Fruit fly (Drosophila melanogaster) whole organism, wandering third instar larva: ENCODE measurements around the gene NKCC.
A peak's percentile ranks its signal among the peaks of the same experiment; 100 is the strongest.

Source experiments
- Abd-B ChIP-seq: fragments of >200 bp; optimal IDR thresholded peaks from 2 replicates; lab custom pipeline; 2017; ENCODE audit warnings: missing biosample characterization, missing genetic modification characterization
- CG32264 ChIP-seq: fragments of 200-800 bp; sonication (Bioruptor generic); optimal IDR thresholded peaks from 2 replicates; lab custom pipeline; 2016; ENCODE audit warnings: missing biosample characterization, missing genetic modification characterization
- CG9705 ChIP-seq: fragments of 200-800 bp; sonication (Bioruptor generic); optimal IDR thresholded peaks from 2 replicates; lab custom pipeline; 2018; ENCODE audit warnings: missing biosample characterization, mild to moderate bottlenecking, missing genetic modification characterization
- CrebA ChIP-seq: fragments of 200-800 bp; sonication (Bioruptor generic); optimal IDR thresholded peaks from 2 replicates; lab custom pipeline; 2016; ENCODE audit warnings: missing biosample characterization, mild to moderate bottlenecking, missing genetic modification characterization, borderline replicate concordance
- Dfd ChIP-seq: fragments of >200 bp; optimal IDR thresholded peaks from 2 replicates; lab custom pipeline; 2017; ENCODE audit warnings: missing biosample characterization, missing genetic modification characterization
- Dif ChIP-seq: fragments of 200-275, 200-300 bp; sonication (Bioruptor generic); optimal IDR thresholded peaks from 2 replicates; lab custom pipeline; 2018; ENCODE audit warnings: missing biosample characterization, missing genetic modification characterization; ENCODE audit not compliant: partially characterized antibody
- GATAd ChIP-seq: sonication (Bioruptor generic); optimal IDR thresholded peaks from 2 replicates; lab custom pipeline; 2016; ENCODE audit warnings: missing biosample characterization, missing genetic modification characterization
- HLH106 ChIP-seq: fragments of 200-800 bp; optimal IDR thresholded peaks from 3 replicates; lab custom pipeline; 2019; ENCODE audit warnings: missing biosample characterization, mild to moderate bottlenecking, missing genetic modification characterization, moderate library complexity
- Hnf4 ChIP-seq: fragments of 200-800 bp; sonication (Bioruptor generic); optimal IDR thresholded peaks from 2 replicates; lab custom pipeline; 2016; ENCODE audit warnings: missing biosample characterization, mild to moderate bottlenecking, missing genetic modification characterization
- Hr78 ChIP-seq: fragments of >200 bp; optimal IDR thresholded peaks from 2 replicates; lab custom pipeline; 2017; ENCODE audit warnings: missing biosample characterization, missing genetic modification characterization
- Hr83 ChIP-seq: fragments of 200-300 bp; sonication (Bioruptor generic); optimal IDR thresholded peaks from 2 replicates; lab custom pipeline; 2016; ENCODE audit warnings: missing biosample characterization, mild to moderate bottlenecking, missing genetic modification characterization, moderate library complexity; ENCODE audit not compliant: poor library complexity, severe bottlenecking
- Jra ChIP-seq: sonication (Bioruptor generic); optimal IDR thresholded peaks from 2 replicates; lab custom pipeline; 2016; ENCODE audit warnings: missing biosample characterization, missing genetic modification characterization
- Mio ChIP-seq: sonication (Bioruptor generic); optimal IDR thresholded peaks from 2 replicates; lab custom pipeline; 2016; ENCODE audit warnings: missing biosample characterization, missing genetic modification characterization
- Myc ChIP-seq: fragments of >200 bp; optimal IDR thresholded peaks from 2 replicates; lab custom pipeline; 2017
- N ChIP-seq: fragments of >200 bp; optimal IDR thresholded peaks from 2 replicates; lab custom pipeline; 2018; ENCODE audit warnings: missing biosample characterization, missing external identifiers, missing genetic modification characterization
- OdsH ChIP-seq: fragments of 200-800 bp; sonication (Bioruptor generic); optimal IDR thresholded peaks from 2 replicates; lab custom pipeline; 2016; ENCODE audit warnings: missing biosample characterization, mild to moderate bottlenecking, missing genetic modification characterization
- Rel ChIP-seq, 2 experiments: fragments of 200-800 bp; sonication (Bioruptor generic) in 1 of 2; optimal IDR thresholded peaks; 2 replicates in 1 of 2; 3 replicates in 1 of 2; lab custom pipeline; 2016 to 2019; ENCODE audit warnings: mild to moderate bottlenecking in 2 of 2, missing biosample characterization in 2 of 2, missing genetic modification characterization in 2 of 2, moderate library complexity in 1 of 2
- Sp1 ChIP-seq: fragments of 200-800 bp; sonication (Bioruptor generic); optimal IDR thresholded peaks from 3 replicates; lab custom pipeline; 2019; ENCODE audit warnings: missing biosample characterization, mild to moderate bottlenecking, missing genetic modification characterization, moderate library complexity
- Vsx2 ChIP-seq: fragments of 200-300, 225-300 bp; sonication (Bioruptor generic); optimal IDR thresholded peaks from 2 replicates; lab custom pipeline; 2018; ENCODE audit warnings: missing biosample characterization, missing genetic modification characterization; ENCODE audit not compliant: partially characterized antibody
- br ChIP-seq: fragments of 200-800 bp; sonication (Bioruptor generic); optimal IDR thresholded peaks from 2 replicates; lab custom pipeline; 2016; ENCODE audit warnings: missing biosample characterization, missing genetic modification characterization
- brk ChIP-seq: fragments of 200-800 bp; sonication (Bioruptor generic); optimal IDR thresholded peaks from 2 replicates; lab custom pipeline; 2016; ENCODE audit warnings: missing biosample characterization, mild to moderate bottlenecking, missing genetic modification characterization
- dl ChIP-seq, 2 experiments: fragments of 175-275, 200-275 bp in 1 of 2; fragments of 200-275 bp in 1 of 2; sonication (Bioruptor generic); optimal IDR thresholded peaks; lab custom pipeline; 2018; ENCODE audit warnings: mild to moderate bottlenecking in 2 of 2, missing biosample characterization in 2 of 2, missing genetic modification characterization in 2 of 2, moderate library complexity in 2 of 2; ENCODE audit not compliant: partially characterized antibody in 2 of 2, insufficient read depth in 1 of 2
- dmrt93B ChIP-seq: fragments of 200-800 bp; sonication (Bioruptor generic); optimal IDR thresholded peaks from 2 replicates; lab custom pipeline; 2018; ENCODE audit warnings: missing biosample characterization, mild to moderate bottlenecking, missing genetic modification characterization
- dsf ChIP-seq: sonication (Bioruptor generic); optimal IDR thresholded peaks from 2 replicates; lab custom pipeline; 2016; ENCODE audit warnings: missing biosample characterization, missing genetic modification characterization, borderline replicate concordance
- ey ChIP-seq: fragments of 200-800 bp; sonication (Bioruptor generic); optimal IDR thresholded peaks from 2 replicates; lab custom pipeline; 2016; ENCODE audit warnings: missing biosample characterization, missing genetic modification characterization
- foxo ChIP-seq, 2 experiments: fragments of 200-800 bp; sonication (Bioruptor generic); optimal IDR thresholded peaks; 2 replicates in 1 of 2; 3 replicates in 1 of 2; lab custom pipeline; 2016 to 2017; ENCODE audit warnings: missing biosample characterization in 2 of 2, missing genetic modification characterization in 2 of 2
- fru ChIP-seq: fragments of 200-800 bp; sonication (Bioruptor generic); optimal IDR thresholded peaks from 3 replicates; lab custom pipeline; 2016; ENCODE audit warnings: missing biosample characterization, mild to moderate bottlenecking, missing genetic modification characterization
- h ChIP-seq: fragments of 200-800 bp; sonication (Bioruptor generic); optimal IDR thresholded peaks from 3 replicates; lab custom pipeline; 2016; ENCODE audit warnings: missing biosample characterization, mild to moderate bottlenecking, missing genetic modification characterization
- jim ChIP-seq: fragments of 175-275, 200-325 bp; sonication (Bioruptor generic); optimal IDR thresholded peaks from 2 replicates; lab custom pipeline; 2016; ENCODE audit warnings: missing biosample characterization, mild to moderate bottlenecking, missing genetic modification characterization
- lola ChIP-seq: fragments of >200 bp; optimal IDR thresholded peaks from 2 replicates; lab custom pipeline; 2017; ENCODE audit warnings: missing biosample characterization, missing genetic modification characterization
- pan ChIP-seq: fragments of >200 bp; optimal IDR thresholded peaks from 2 replicates; lab custom pipeline; 2017
- psq ChIP-seq: fragments of 200-800 bp; sonication (Bioruptor generic); optimal IDR thresholded peaks from 3 replicates; lab custom pipeline; 2017; ENCODE audit warnings: missing biosample characterization, mild to moderate bottlenecking, missing genetic modification characterization, moderate library complexity
- rgr ChIP-seq: fragments of 200-800 bp; sonication (Bioruptor generic); optimal IDR thresholded peaks from 3 replicates; lab custom pipeline; 2016; ENCODE audit warnings: missing biosample characterization, mild to moderate bottlenecking, missing genetic modification characterization
- sage ChIP-seq: fragments of 200-800 bp; sonication (Bioruptor generic); optimal IDR thresholded peaks from 2 replicates; lab custom pipeline; 2016; ENCODE audit warnings: missing biosample characterization, mild to moderate bottlenecking, missing genetic modification characterization
- sv ChIP-seq: fragments of 200-800 bp; sonication (Bioruptor generic); optimal IDR thresholded peaks from 3 replicates; lab custom pipeline; 2016; ENCODE audit warnings: missing biosample characterization, missing genetic modification characterization
- tai ChIP-seq: sonication (Bioruptor generic); optimal IDR thresholded peaks from 2 replicates; lab custom pipeline; 2016; ENCODE audit warnings: missing biosample characterization, missing genetic modification characterization
- usp ChIP-seq: fragments of >200 bp; optimal IDR thresholded peaks from 2 replicates; lab custom pipeline; 2017; ENCODE audit warnings: missing biosample characterization, missing genetic modification characterization
- woc ChIP-seq: sonication (Bioruptor generic); optimal IDR thresholded peaks from 2 replicates; lab custom pipeline; 2016; ENCODE audit warnings: missing biosample characterization, mild to moderate bottlenecking, missing genetic modification characterization

NKCC gene

dm6 chr3R:5467619-5468018, 34.9 kb downstream of the NKCC start, which contains the start of gene POLDIP2:
POLDIP2 (plus strand) TSS chr3R:5467778.
- no peak for TF ChIP-seq Sp1 (GFP tag; lab: Kevin White, UChicago)
- TF ChIP-seq Hr83 (GFP tag; lab: Kevin White, UChicago), result peak; percentile 9
- no peak for TF ChIP-seq Mio
- no peak for TF ChIP-seq Abd-B (GFP tag; lab: Kevin White, UChicago)
- TF ChIP-seq sage (GFP tag; lab: Kevin White, UChicago), result no peak
- TF ChIP-seq Rel (GFP tag; optimal IDR thresholded peaks at IDR 0.05; lab: Kevin White, UChicago), result no peak
- TF ChIP-seq Rel (tag; optimal IDR thresholded peaks at IDR 0.05; lab: Kevin White, UChicago), result peak; percentile 47
- peak; percentile 8 for TF ChIP-seq rgr (GFP tag; lab: Kevin White, UChicago)

- TF ChIP-seq OdsH (GFP tag; lab: Kevin White, UChicago) (peak; percentile 4), jim (no peak), Abd-B (GFP tag; lab: Kevin White, UChicago) (no peak), br (peak; percentile 73), usp (GFP tag; lab: Kevin White, UChicago) (no peak), woc (GFP tag; lab: Kevin White, UChicago) (peak; percentile 26), HLH106 (tag; lab: Kevin White, UChicago) (peak; percentile 58), tai (GFP tag; lab: Kevin White, UChicago) (no peak), ey (GFP tag; lab: Kevin White, UChicago) (peak; percentile 16), Dif (no peak), rgr (GFP tag; lab: Kevin White, UChicago) (peak; percentile 83), Jra (GFP tag; lab: Kevin White, UChicago) (no peak), Dfd (no peak), dsf (GFP tag; lab: Kevin White, UChicago) (no peak), fru (GFP tag; lab: Kevin White, UChicago) (peak; percentile 62), dl (GFP tag; optimal IDR thresholded peaks at IDR 0.05; lab: Kevin White, UChicago; ENCODE audit: insufficient read depth in 1 of 2, partially characterized antibody in 2 of 2) (no peak), Hr78 (no peak), sv (GFP tag; lab: Kevin White, UChicago) (no peak), CrebA (GFP tag; lab: Kevin White, UChicago) (no peak), Rel (GFP tag; optimal IDR thresholded peaks at IDR 0.05; lab: Kevin White, UChicago) (no peak), Rel (tag; optimal IDR thresholded peaks at IDR 0.05; lab: Kevin White, UChicago) (peak; percentile 54), GATAd (GFP tag; lab: Kevin White, UChicago) (no peak), dmrt93B (GFP tag; lab: Kevin White, UChicago) (peak; percentile 71), Myc (lab: Kevin White, UChicago) (peak; percentile 30), CG32264 (peak; percentile 68), psq (GFP tag; lab: Kevin White, UChicago) (no peak), sage (GFP tag; lab: Kevin White, UChicago) (no peak), Mio (no peak), lola (GFP tag; lab: Kevin White, UChicago) (no peak), brk (GFP tag; lab: Kevin White, UChicago) (no peak), Vsx2 (GFP tag; lab: Kevin White, UChicago) (no peak), h (GFP tag; lab: Kevin White, UChicago) (peak; percentile 71), Hr83 (GFP tag; lab: Kevin White, UChicago) (peak; percentile 84), Hnf4 (GFP tag; lab: Kevin White, UChicago) (no peak), CG9705 (GFP tag; lab: Kevin White, UChicago) (peak; percentile 75), foxo (GFP tag; optimal IDR thresholded peaks at IDR 0.05; lab: Kevin White, UChicago) (peak; percentile 42 to 56), Sp1 (GFP tag; lab: Kevin White, UChicago) (peak; percentile 86), N (GFP tag; lab: Kevin White, UChicago) (no peak), pan (lab: Kevin White, UChicago) (no peak)
Observed at dm6 chr3R:5466875-5467274, 35.6 kb downstream of the NKCC start, which contains the start of gene RpL35A. RpL35A (minus strand) TSS chr3R:5467101.
